Worm (Caenorhabditis elegans) whole organism, L4 larva: ENCODE results near the gene F28B1.9.

Experiments used
- F44E2.7 ChIP-seq: fragments of 200-800 bp; sonication (Bioruptor generic); IDR thresholded peaks from 2 replicates; pipeline ENCODE4 v2.1.2; 2022; ENCODE audit warnings: missing genetic modification characterization, missing compliant biosample characterization
- R02D3.7 ChIP-seq: fragments of 150-350 bp; sonication (generic microtip); optimal IDR thresholded peaks from 3 replicates; lab custom pipeline; 2014; ENCODE audit warnings: missing biosample characterization, missing genetic modification characterization
- T26A8.4 ChIP-seq: fragments of 200-800 bp; sonication (Bioruptor generic); IDR thresholded peaks from 2 replicates; pipeline ENCODE4 v1.3.6; 2022; ENCODE audit warnings: missing genetic modification characterization, missing compliant biosample characterization
- Y105C5A.15 ChIP-seq: fragments of 200-800 bp; sonication (Bioruptor generic); IDR thresholded peaks from 2 replicates; pipeline ENCODE4 v1.3.6; 2022; ENCODE audit warnings: missing genetic modification characterization, missing compliant biosample characterization
- Y75B8A.6 ChIP-seq: fragments of 200-800 bp; sonication (Bioruptor generic); IDR thresholded peaks from 2 replicates; pipeline ENCODE4 v1.3.6; 2022; ENCODE audit warnings: missing genetic modification reagents, missing genetic modification characterization, missing compliant biosample characterization
- attf-4 ChIP-seq: sonication (generic microtip); optimal IDR thresholded peaks from 3 replicates; lab custom pipeline; 2017; ENCODE audit warnings: missing biosample characterization, missing genetic modification characterization
- ceh-62 ChIP-seq: sonication (generic microtip); optimal IDR thresholded peaks from 2 replicates; lab custom pipeline; 2017; ENCODE audit warnings: missing biosample characterization, missing genetic modification characterization
- ceh-82 ChIP-seq: sonication (generic microtip); optimal IDR thresholded peaks from 2 replicates; lab custom pipeline; 2017; ENCODE audit warnings: missing biosample characterization, missing genetic modification characterization
- ces-1 ChIP-seq: fragments of 150-350 bp; sonication (generic microtip); optimal IDR thresholded peaks from 4 replicates; lab custom pipeline; 2014; ENCODE audit warnings: missing biosample characterization, missing genetic modification reagents, missing genetic modification characterization
- ctbp-1 ChIP-seq: fragments of 200-800 bp; sonication (Bioruptor generic); IDR thresholded peaks from 2 replicates; pipeline ENCODE4 v1.3.6; 2022; ENCODE audit warnings: missing genetic modification reagents, missing genetic modification characterization, missing compliant biosample characterization
- daf-8 ChIP-seq: fragments of 200-800 bp; sonication (Bioruptor generic); IDR thresholded peaks from 2 replicates; pipeline ENCODE4 v1.3.6; 2022; ENCODE audit warnings: missing genetic modification characterization, missing compliant biosample characterization
- dmd-6 ChIP-seq: fragments of 200-800 bp; sonication (Bioruptor generic); IDR thresholded peaks from 2 replicates; pipeline ENCODE4 v1.3.6; 2022; ENCODE audit warnings: missing genetic modification reagents, missing genetic modification characterization, missing compliant biosample characterization
- egl-43 ChIP-seq: fragments of 200-800 bp; sonication (Bioruptor generic); IDR thresholded peaks from 2 replicates; pipeline ENCODE4 v1.3.6; 2022; ENCODE audit warnings: missing genetic modification reagents, missing genetic modification characterization, missing compliant biosample characterization
- fkh-10 ChIP-seq: fragments of 150-350 bp; optimal IDR thresholded peaks from 2 replicates; lab custom pipeline; 2014; ENCODE audit warnings: missing biosample characterization, missing genetic modification reagents, missing genetic modification characterization
- fos-1 ChIP-seq: fragments of 150-350 bp; optimal IDR thresholded peaks from 2 replicates; lab custom pipeline; 2014; ENCODE audit warnings: missing biosample characterization, missing genetic modification characterization
- gei-8 ChIP-seq: fragments of 200-800 bp; sonication (Bioruptor generic); optimal IDR thresholded peaks from 2 replicates; lab custom pipeline; 2018; ENCODE audit warnings: mild to moderate bottlenecking, missing genetic modification characterization, missing compliant biosample characterization
- jun-1 ChIP-seq: fragments of 150-350 bp; optimal IDR thresholded peaks from 2 replicates; lab custom pipeline; 2014; ENCODE audit warnings: missing biosample characterization, missing genetic modification reagents, missing genetic modification characterization
- lin-38 ChIP-seq: fragments of 200-800 bp; sonication (Bioruptor generic); IDR thresholded peaks from 2 replicates; pipeline ENCODE4 v1.3.6; 2022; ENCODE audit warnings: missing genetic modification reagents, missing genetic modification characterization, missing compliant biosample characterization
- lin-39 ChIP-seq: fragments of 150-350 bp; optimal IDR thresholded peaks from 2 replicates; lab custom pipeline; 2014; ENCODE audit warnings: missing biosample characterization, missing genetic modification reagents, missing genetic modification characterization
- mdl-1 ChIP-seq, 2 experiments: fragments of 150-350 bp in 1 of 2; sonication (generic microtip) in 1 of 2; optimal IDR thresholded peaks; 2 replicates each; lab custom pipeline; 2014 to 2017; ENCODE audit warnings: missing biosample characterization in 2 of 2, missing genetic modification characterization in 2 of 2
- nhr-111 ChIP-seq: fragments of 200-800 bp; sonication (Bioruptor generic); optimal IDR thresholded peaks from 2 replicates; lab custom pipeline; 2018; ENCODE audit warnings: mild to moderate bottlenecking, missing genetic modification characterization, missing compliant biosample characterization
- nhr-25 ChIP-seq: sonication (generic microtip); optimal IDR thresholded peaks from 2 replicates; lab custom pipeline; 2017; ENCODE audit warnings: missing genetic modification characterization, mild to moderate bottlenecking, missing compliant biosample characterization, antibody characterized with exemption, moderate library complexity, borderline replicate concordance; ENCODE audit not compliant: insufficient read depth
- nhr-28 ChIP-seq: fragments of 150-350 bp; optimal IDR thresholded peaks from 2 replicates; lab custom pipeline; 2014; ENCODE audit warnings: missing biosample characterization, missing genetic modification characterization
- nhr-41 ChIP-seq: fragments of 200-800 bp; sonication (Bioruptor generic); IDR thresholded peaks from 2 replicates; pipeline ENCODE4 v1.3.6; 2022; ENCODE audit warnings: missing genetic modification reagents, missing genetic modification characterization, missing compliant biosample characterization
- nhr-42 ChIP-seq: fragments of 200-800 bp; sonication (Bioruptor generic); IDR thresholded peaks from 2 replicates; pipeline ENCODE4 v1.3.6; 2022; ENCODE audit warnings: missing genetic modification characterization, missing compliant biosample characterization
- nhr-6 ChIP-seq: fragments of 150-350 bp; optimal IDR thresholded peaks from 2 replicates; lab custom pipeline; 2014; ENCODE audit warnings: missing biosample characterization, missing genetic modification characterization
- php-3 ChIP-seq: fragments of 200-800 bp; sonication (Bioruptor generic); IDR thresholded peaks from 2 replicates; pipeline ENCODE4 v1.3.6; 2022; ENCODE audit warnings: missing genetic modification reagents, missing genetic modification characterization, missing compliant biosample characterization
- pqm-1 ChIP-seq: sonication (generic microtip); optimal IDR thresholded peaks from 2 replicates; lab custom pipeline; 2017; ENCODE audit warnings: missing biosample characterization, missing genetic modification characterization
- sdz-12 ChIP-seq: fragments of 200-800 bp; sonication (Bioruptor generic); optimal IDR thresholded peaks from 2 replicates; lab custom pipeline; 2018; ENCODE audit warnings: mild to moderate bottlenecking, missing genetic modification characterization, missing compliant biosample characterization
- set-16 ChIP-seq: fragments of 200-800 bp; sonication (Bioruptor generic); IDR thresholded peaks from 2 replicates; pipeline ENCODE4 v1.3.6; 2022; ENCODE audit warnings: missing genetic modification reagents, missing genetic modification characterization, missing compliant biosample characterization
- spr-1 ChIP-seq: sonication (generic microtip); optimal IDR thresholded peaks from 2 replicates; lab custom pipeline; 2016; ENCODE audit warnings: mild to moderate bottlenecking, missing genetic modification characterization, missing compliant biosample characterization
- spr-3 ChIP-seq: fragments of 200-800 bp; sonication (Bioruptor generic); optimal IDR thresholded peaks from 2 replicates; lab custom pipeline; 2018; ENCODE audit warnings: mild to moderate bottlenecking, missing genetic modification characterization, missing compliant biosample characterization
- tag-97 ChIP-seq: fragments of 200-800 bp; sonication (Bioruptor generic); IDR thresholded peaks from 2 replicates; pipeline ENCODE4 v1.3.6; 2022; ENCODE audit warnings: missing genetic modification characterization, missing compliant biosample characterization
- unc-62 ChIP-seq, 3 experiments: fragments of 150-350 bp in 1 of 3; sonication (generic microtip); optimal IDR thresholded peaks in 2 of 3; peaks in 1 of 3; 1 replicate in 1 of 3; 2 replicates in 2 of 3; lab custom pipeline; 2014 to 2017; ENCODE audit warnings: missing biosample characterization in 3 of 3, missing genetic modification characterization in 3 of 3, missing genetic modification reagents in 3 of 3, missing genotype in 1 of 3
- zag-1 ChIP-seq: fragments of 150-350 bp; optimal IDR thresholded peaks from 2 replicates; lab custom pipeline; 2014; ENCODE audit warnings: missing biosample characterization, missing genetic modification characterization
- ztf-11 ChIP-seq: fragments of 150-350 bp; optimal IDR thresholded peaks from 2 replicates; lab custom pipeline; 2014; ENCODE audit warnings: missing biosample characterization, missing genetic modification characterization

F28B1.9 gene

DNA sequence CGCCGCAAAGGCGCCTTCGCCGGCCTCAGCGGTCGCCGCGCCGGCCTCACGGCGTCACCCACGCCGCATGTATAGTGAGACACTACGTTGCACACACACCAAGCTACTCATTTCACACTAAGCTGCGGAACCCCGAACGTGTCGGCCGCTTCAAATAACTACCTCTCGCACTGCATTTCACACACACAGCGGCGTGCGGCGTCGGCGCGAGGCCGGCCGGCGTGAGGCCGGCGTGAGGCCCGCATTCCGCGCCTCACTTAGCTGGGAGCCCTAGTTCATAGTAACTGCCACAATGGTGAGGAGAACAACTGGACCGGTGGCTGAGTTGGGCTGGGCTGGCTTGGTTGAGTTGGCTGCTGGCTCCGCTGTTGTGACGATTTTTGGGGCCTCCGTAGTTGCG is 39.6 kb upstream of the F28B1.9 start:
- TF ChIP-seq set-16 (GFP tag; lab: Robert Waterston, UW) (peak; percentile 92), nhr-42 (GFP tag; lab: Robert Waterston, UW) (peak; percentile 36; the same call in 1 of the 2 replicates), egl-43 (0 out of 2 replicates have a peak, but pooled peaks have one; percentile 34)

DNA sequence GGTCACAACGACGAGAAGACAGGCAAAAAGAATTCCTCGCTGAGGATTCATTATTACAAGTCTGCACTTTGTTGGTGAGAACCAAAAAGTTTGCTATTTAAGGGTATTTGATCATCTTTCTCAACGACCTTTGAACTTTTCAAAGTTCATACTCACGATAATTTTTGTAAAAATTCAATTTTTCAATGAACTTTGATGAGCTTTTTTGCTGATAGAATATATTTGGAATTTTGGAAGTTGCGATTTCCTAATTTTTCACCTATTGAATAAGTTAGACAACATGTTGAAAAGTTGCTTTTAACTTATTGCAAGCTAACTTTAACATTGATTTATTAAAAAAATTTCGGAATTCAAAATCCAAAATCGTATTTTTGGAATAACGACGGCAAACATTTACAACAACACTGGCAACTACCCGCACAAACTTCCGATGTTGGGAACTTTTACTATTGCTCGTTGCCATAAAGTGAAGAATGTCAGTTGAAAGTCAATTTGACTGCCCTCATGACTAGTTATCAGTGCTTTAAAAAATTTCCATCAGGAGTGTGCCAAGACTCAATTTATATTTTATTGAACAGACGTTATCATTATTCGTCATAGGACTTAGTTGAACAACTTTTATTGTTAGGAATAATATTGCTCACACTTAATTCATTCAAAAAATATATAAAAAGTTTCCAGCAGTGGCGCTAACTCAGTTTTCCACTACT is 38.9 kb upstream of the F28B1.9 start, which contains the start of the genes F49H6.8 and F49H6.5:
Gene F49H6.8, minus strand, starts transcription at position 51 of the 710 bp plus-strand sequence.
Gene F49H6.5, plus strand, starts transcription at position 629 of the 710 bp plus-strand sequence.
- TF ChIP-seq ztf-11 (tag; lab: Kevin White, UChicago) (no peak), php-3 (peak; percentile 67; the same call in 1 of the 2 replicates), zag-1 (tag; lab: Kevin White, UChicago) (no peak), nhr-28 (tag; lab: Kevin White, UChicago) (peak; percentile 64), dmd-6 (GFP tag; lab: Robert Waterston, UW) (peak; percentile 52)

DNA sequence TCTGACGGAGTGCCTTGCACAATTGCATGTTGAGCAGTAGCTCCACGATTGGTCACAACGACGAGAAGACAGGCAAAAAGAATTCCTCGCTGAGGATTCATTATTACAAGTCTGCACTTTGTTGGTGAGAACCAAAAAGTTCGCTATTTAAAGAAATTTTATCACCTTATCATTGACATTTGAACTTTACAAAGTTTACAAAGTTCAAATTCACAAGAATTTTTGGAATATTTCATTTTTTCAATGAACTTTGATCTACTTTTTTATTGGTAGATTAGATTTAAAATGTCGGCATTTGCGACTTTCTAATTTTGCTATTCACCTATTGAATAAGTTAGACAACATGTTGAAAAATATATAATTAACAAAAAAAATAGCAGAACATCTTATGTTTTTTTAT is 35.4 kb upstream of the F28B1.9 start, which contains the start of gene F49H6.15:
Gene F49H6.15, minus strand, starts transcription at position 101 of the 400 bp plus-strand sequence.
- TF ChIP-seq daf-8 (no peak), fos-1 (tag; lab: Kevin White, UChicago) (no peak), sdz-12 (GFP tag; lab: Kevin White, UChicago) (no peak), nhr-28 (tag; lab: Kevin White, UChicago) (no peak), nhr-6 (tag; lab: Kevin White, UChicago) (no peak), lin-39 (tag; lab: Kevin White, UChicago) (no peak), fkh-10 (GFP tag; lab: Kevin White, UChicago) (no peak), ceh-82 (tag; lab: Kevin White, UChicago) (no peak)

DNA sequence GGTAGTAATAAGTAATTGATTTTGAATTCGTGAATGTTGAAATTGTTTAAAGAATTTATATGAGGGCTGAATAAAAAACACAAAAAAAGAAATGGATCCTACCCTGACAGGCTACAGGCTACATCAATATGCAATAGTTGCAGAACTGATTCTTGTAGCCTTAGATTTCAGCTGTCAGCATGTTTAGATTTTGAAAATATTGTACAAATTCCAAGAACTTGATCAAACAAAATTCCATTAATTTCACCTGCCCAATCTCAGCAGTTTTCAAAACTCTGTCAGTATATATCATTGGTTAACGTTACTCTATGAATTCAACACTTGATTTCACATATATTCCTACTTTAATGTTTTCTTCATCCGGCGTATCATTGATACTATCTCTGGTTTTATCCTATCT is 31.3 kb upstream of the F28B1.9 start:
- TF ChIP-seq nhr-42 (GFP tag; lab: Robert Waterston, UW) (no peak), nhr-6 (tag; lab: Kevin White, UChicago) (no peak), ceh-82 (tag; lab: Kevin White, UChicago) (no peak), nhr-111 (GFP tag; lab: Kevin White, UChicago) (no peak), Y105C5A.15 (GFP tag; lab: Robert Waterston, UW) (no peak), R02D3.7 (no peak), spr-1 (tag; lab: Kevin White, UChicago) (no peak)
- TF ChIP-seq, all 104 proteins: peak for 0

DNA sequence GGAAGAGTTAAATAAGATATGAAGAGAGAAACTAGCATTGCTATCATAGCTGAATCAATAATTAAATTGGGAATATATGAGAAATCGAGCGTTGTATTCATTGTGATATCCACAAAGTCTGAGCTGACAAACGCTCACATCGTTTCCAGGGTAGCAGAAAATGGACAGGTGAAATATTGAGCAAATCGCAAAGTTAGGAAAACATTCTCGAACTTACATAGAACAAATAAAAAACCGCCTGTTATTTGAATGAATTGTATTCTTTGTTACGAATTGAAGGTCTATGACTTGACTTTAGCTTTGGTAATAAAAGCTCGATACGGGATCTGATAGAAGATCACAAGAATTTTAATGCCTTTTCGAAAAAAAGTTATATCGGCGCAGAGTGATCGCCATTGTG is 25.8 kb upstream of the F28B1.9 start, which contains the start of gene srz-94:
Gene srz-94, minus strand, starts transcription at position 101 of the 400 bp plus-strand sequence.
- TF ChIP-seq ceh-62 (tag; lab: Kevin White, UChicago) (no peak), gei-8 (no peak), lin-38 (GFP tag; lab: Robert Waterston, UW) (no peak), tag-97 (no peak), ceh-82 (tag; lab: Kevin White, UChicago) (no peak), ctbp-1 (GFP tag; lab: Robert Waterston, UW) (no peak), mdl-1 (tag; optimal IDR thresholded peaks at IDR 0.05; lab: Kevin White, UChicago) (no peak), F44E2.7 (GFP tag; lab: Robert Waterston, UW) (no peak), ces-1 (GFP tag; lab: Kevin White, UChicago) (no peak), ztf-11 (tag; lab: Kevin White, UChicago) (no peak), attf-4 (tag; lab: Kevin White, UChicago) (no peak), T26A8.4 (GFP tag; lab: Robert Waterston, UW) (no peak), pqm-1 (no peak)

DNA sequence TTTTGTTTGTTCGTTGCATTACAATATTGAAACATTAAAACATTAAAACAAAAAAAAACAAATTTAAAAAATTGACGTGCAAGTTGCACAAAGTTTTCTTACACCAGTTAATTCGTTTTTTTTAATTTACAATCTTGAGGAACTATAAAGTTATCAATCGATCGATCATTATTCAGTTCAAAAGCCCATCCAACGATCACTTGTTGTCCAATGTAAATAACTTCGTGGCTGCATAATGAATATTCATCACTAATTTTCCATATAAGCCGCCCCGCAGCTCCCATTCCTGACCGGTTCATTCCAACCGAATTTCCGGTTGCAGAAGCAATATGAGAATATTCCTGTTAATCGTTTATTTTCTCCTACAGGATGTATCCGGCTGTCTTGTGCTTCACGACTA is 19.4 kb upstream of the F28B1.9 start, which contains the start of gene hpo-33:
Gene hpo-33, plus strand, starts transcription at position 301 of the 400 bp plus-strand sequence.
- TF ChIP-seq spr-3 (GFP tag; lab: Kevin White, UChicago): no peak
- TF ChIP-seq nhr-41 (GFP tag; lab: Robert Waterston, UW): no peak
- TF ChIP-seq nhr-25: no peak
- TF ChIP-seq pqm-1: no peak
- no peak for TF ChIP-seq attf-4 (tag; lab: Kevin White, UChicago)
- TF ChIP-seq nhr-111 (GFP tag; lab: Kevin White, UChicago): no peak
- no peak for TF ChIP-seq jun-1 (tag; lab: Kevin White, UChicago)
- TF ChIP-seq ztf-11 (tag; lab: Kevin White, UChicago): no peak
- TF ChIP-seq unc-62 (GFP tag; optimal IDR thresholded peaks at IDR 0.05 in 1 of 2; lab: Kevin White, UChicago): no peak
- no peak for TF ChIP-seq unc-62 (tag; optimal IDR thresholded peaks at IDR 0.05; lab: Kevin White, UChicago)
- TF ChIP-seq daf-8: no peak
- no peak for TF ChIP-seq Y75B8A.6 (GFP tag; lab: Robert Waterston, UW)
- no peak for TF ChIP-seq egl-43
